Fruit fly (Drosophila melanogaster): ENCODE measurements around the gene inaF-B.

DNA sequence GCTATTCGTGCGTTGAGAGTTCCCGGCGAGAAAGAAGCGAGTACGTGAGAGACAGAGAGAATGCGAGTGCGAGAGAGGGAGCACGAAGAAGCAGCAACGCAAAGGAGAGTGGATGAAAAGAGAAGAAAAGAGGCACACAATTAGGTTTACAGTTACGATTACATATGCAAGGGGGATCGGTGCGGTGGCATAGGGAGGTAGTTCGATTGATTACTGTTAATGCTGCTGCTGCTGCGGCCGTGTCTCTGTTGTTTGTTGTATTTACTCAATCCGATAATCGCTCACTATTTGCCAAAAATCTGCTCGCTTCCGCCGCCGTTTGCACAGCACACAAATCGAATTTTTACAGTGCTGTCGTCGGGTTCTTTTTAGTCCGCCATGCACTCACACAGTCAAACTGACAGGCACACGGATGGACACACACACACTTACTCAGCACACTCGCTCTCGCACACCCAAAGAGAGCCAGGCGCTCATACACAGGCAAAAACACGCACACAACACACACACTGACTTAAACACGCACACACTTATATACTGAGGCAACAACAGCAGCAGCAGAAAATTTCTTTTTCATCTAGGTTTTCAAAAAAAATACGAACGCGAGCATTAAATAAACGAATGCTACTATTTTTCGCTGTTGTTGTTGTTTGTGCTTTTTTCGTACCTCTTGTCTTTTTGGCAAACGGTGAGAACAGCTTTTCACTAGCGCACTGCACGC is 18.6 kb downstream of the inaF-B start:
- TF ChIP-seq h (GFP tag; optimal IDR thresholded peaks at IDR 0.05) (peak; percentile 38), psq (GFP tag; optimal IDR thresholded peaks at IDR 0.05) (peak; percentile 91), tai (GFP tag; optimal IDR thresholded peaks at IDR 0.05) (no peak), Hr78 (GFP tag; optimal IDR thresholded peaks at IDR 0.05) (peak; percentile 48), N (GFP tag; optimal IDR thresholded peaks at IDR 0.05) (peak; percentile 81), Dfd (GFP tag; optimal IDR thresholded peaks at IDR 0.05) (no peak), Myc (optimal IDR thresholded peaks at IDR 0.05) (no peak), Dif (GFP tag; optimal IDR thresholded peaks at IDR 0.05; ENCODE audit: partially characterized antibody) (peak; percentile 91), fru (GFP tag; optimal IDR thresholded peaks at IDR 0.05) (no peak), Abd-B (GFP tag; optimal IDR thresholded peaks at IDR 0.05) (peak; percentile 25), GATAd (GFP tag; optimal IDR thresholded peaks at IDR 0.05) (no peak), dl (GFP tag; optimal IDR thresholded peaks at IDR 0.05; ENCODE audit: insufficient read depth in 1 of 2, partially characterized antibody in 2 of 2) (peak; percentile 86 to 91), Mio (GFP tag; optimal IDR thresholded peaks at IDR 0.05) (no peak), Sp1 (GFP tag; optimal IDR thresholded peaks at IDR 0.05) (peak; percentile 15)
